Fruit fly (Drosophila melanogaster) whole organism, embryonic: ENCODE data around the gene CG4297.
A peak's percentile ranks its signal among the peaks of the same experiment; 100 is the strongest.

ENCODE experiments used
- Ada2b ChIP-seq: fragments of 200-800 bp; sonication (Bioruptor generic); IDR thresholded peaks from 2 replicates; pipeline ENCODE4 v1.3.6; 2022; ENCODE audit warnings: missing biosample characterization, missing genetic modification characterization
- CG10209 ChIP-seq: fragments of 200-800 bp; sonication (Bioruptor generic); optimal IDR thresholded peaks from 3 replicates; lab custom pipeline; 2017; ENCODE audit warnings: missing biosample characterization, mild to moderate bottlenecking, missing genetic modification characterization, missing genetic modification reagents
- CG10959 ChIP-seq: fragments of 200-800 bp; sonication (Bioruptor generic); IDR thresholded peaks from 2 replicates; pipeline ENCODE4 v1.3.6; 2022; ENCODE audit warnings: missing biosample characterization, missing genetic modification characterization
- CG12155 ChIP-seq: fragments of 200-800 bp; sonication (Bioruptor generic); optimal IDR thresholded peaks from 3 replicates; lab custom pipeline; 2016; ENCODE audit warnings: missing biosample characterization, missing genetic modification characterization
- CG12659 ChIP-seq: fragments of 200-800 bp; sonication (Bioruptor generic); optimal IDR thresholded peaks from 3 replicates; lab custom pipeline; 2017; ENCODE audit warnings: mild to moderate bottlenecking, missing biosample characterization, missing genetic modification reagents, missing genetic modification characterization
- CG12942 ChIP-seq: fragments of 200-800 bp; sonication (Bioruptor generic); optimal IDR thresholded peaks from 3 replicates; lab custom pipeline; 2016; ENCODE audit warnings: missing biosample characterization, missing genetic modification characterization
- CG2712 ChIP-seq: fragments of 200-800 bp; optimal IDR thresholded peaks from 3 replicates; lab custom pipeline; 2019; ENCODE audit warnings: missing biosample characterization, mild to moderate bottlenecking, missing genetic modification characterization, moderate library complexity
- CG30431 ChIP-seq: fragments of 200-800 bp; sonication (Bioruptor generic); optimal IDR thresholded peaks from 2 replicates; lab custom pipeline; 2017; ENCODE audit warnings: missing biosample characterization, missing genetic modification characterization
- CG31441 ChIP-seq: fragments of 200-800 bp; sonication (Bioruptor generic); IDR thresholded peaks from 2 replicates; pipeline ENCODE4 v1.3.6; 2022; ENCODE audit warnings: missing biosample characterization, missing genetic modification characterization
- CG3163 ChIP-seq: fragments of 200-800 bp; sonication (Bioruptor generic); optimal IDR thresholded peaks from 3 replicates; lab custom pipeline; 2016; ENCODE audit warnings: missing biosample characterization, missing genetic modification characterization
- CG32767 ChIP-seq: fragments of 200-800 bp; sonication (Bioruptor generic); IDR thresholded peaks from 2 replicates; pipeline ENCODE4 v1.3.6; 2022; ENCODE audit warnings: missing biosample characterization, missing genetic modification characterization
- CG32772 ChIP-seq: fragments of 200-800 bp; sonication (Bioruptor generic); IDR thresholded peaks from 2 replicates; pipeline ENCODE4 v1.3.6; 2022; ENCODE audit warnings: missing biosample characterization, missing genetic modification characterization
- CG34376 ChIP-seq: fragments of 200-800 bp; sonication (Bioruptor generic); optimal IDR thresholded peaks from 2 replicates; lab custom pipeline; 2018; ENCODE audit warnings: missing biosample characterization, mild to moderate bottlenecking, missing genetic modification characterization
- CG3726 ChIP-seq: fragments of 200-800 bp; sonication (Bioruptor generic); IDR thresholded peaks from 3 replicates; pipeline ENCODE4, ENCODE4 v1.3.6; 2022; ENCODE audit warnings: missing biosample characterization, missing genetic modification characterization
- CG3995 ChIP-seq: fragments of 200-800 bp; sonication (Bioruptor generic); optimal IDR thresholded peaks from 3 replicates; lab custom pipeline; 2016; ENCODE audit warnings: missing biosample characterization, missing genetic modification characterization
- CG4854 ChIP-seq: fragments of 200-800 bp; sonication (Bioruptor generic); optimal IDR thresholded peaks from 2 replicates; lab custom pipeline; 2016; ENCODE audit warnings: missing biosample characterization, missing genetic modification characterization, inconsistent platforms
- CG5953 ChIP-seq: fragments of 200-800 bp; sonication (Bioruptor generic); IDR thresholded peaks from 2 replicates; pipeline ENCODE4 v1.3.6; 2022; ENCODE audit warnings: missing biosample characterization, missing genetic modification characterization
- CG6175 ChIP-seq: fragments of 200-800 bp; sonication (Bioruptor generic); IDR thresholded peaks from 3 replicates; pipeline ENCODE4 v1.3.6; 2022; ENCODE audit warnings: missing biosample characterization, missing genetic modification characterization
- CG6791 ChIP-seq: fragments of 200-800 bp; sonication (Bioruptor generic); IDR thresholded peaks from 3 replicates; pipeline ENCODE4 v1.3.6; 2022; ENCODE audit warnings: missing biosample characterization, missing genetic modification characterization; ENCODE audit not compliant: partially characterized antibody
- CG7786 ChIP-seq: fragments of 200-800 bp; sonication (Bioruptor generic); optimal IDR thresholded peaks from 2 replicates; lab custom pipeline; 2016; ENCODE audit warnings: missing biosample characterization, missing genetic modification characterization
- CG9932 ChIP-seq: fragments of 200-800 bp; sonication (Bioruptor generic); IDR thresholded peaks from 2 replicates; pipeline ENCODE4 v1.3.6; 2022; ENCODE audit warnings: missing biosample characterization, missing genetic modification characterization
- CTCF ChIP-seq: fragments of 200-800 bp; sonication (Bioruptor generic); optimal IDR thresholded peaks from 2 replicates; lab custom pipeline; 2017; ENCODE audit warnings: missing biosample characterization, mild to moderate bottlenecking, missing genetic modification characterization, moderate library complexity
- Deaf1 ChIP-seq: fragments of 200-800 bp; optimal IDR thresholded peaks from 3 replicates; lab custom pipeline; 2019; ENCODE audit warnings: missing biosample characterization, mild to moderate bottlenecking, missing genetic modification characterization, moderate library complexity
- ERR ChIP-seq: fragments of 200-800 bp; sonication (Bioruptor generic); optimal IDR thresholded peaks from 2 replicates; lab custom pipeline; 2016; ENCODE audit warnings: missing biosample characterization, missing genetic modification characterization
- HLH4C ChIP-seq: fragments of 200-800 bp; sonication (Bioruptor generic); IDR thresholded peaks from 3 replicates; pipeline ENCODE4 v1.3.6; 2022; ENCODE audit warnings: missing biosample characterization, missing genetic modification characterization; ENCODE audit not compliant: partially characterized antibody
- Hr51 ChIP-seq, 2 experiments: fragments of 200-800 bp; sonication (Bioruptor generic); optimal IDR thresholded peaks; 2 replicates in 1 of 2; 3 replicates in 1 of 2; lab custom pipeline; 2016 to 2018; ENCODE audit warnings: missing biosample characterization in 2 of 2, missing genetic modification characterization in 2 of 2, mild to moderate bottlenecking in 1 of 2, moderate library complexity in 1 of 2
- Hr78 ChIP-seq, 2 experiments: fragments of 200-800 bp in 1 of 2; fragments of >200 bp in 1 of 2; sonication (Bioruptor generic) in 1 of 2; optimal IDR thresholded peaks; 2 replicates each; lab custom pipeline; 2017 to 2019; ENCODE audit warnings: missing biosample characterization in 2 of 2, missing genetic modification characterization in 2 of 2, mild to moderate bottlenecking in 1 of 2, moderate library complexity in 1 of 2
- Jarid2 ChIP-seq: fragments of 200-800 bp; sonication (Bioruptor generic); optimal IDR thresholded peaks from 3 replicates; lab custom pipeline; 2017; ENCODE audit warnings: mild to moderate bottlenecking, missing biosample characterization, missing genetic modification reagents, missing genetic modification characterization
- MBD-R2 ChIP-seq: fragments of 200-800 bp; sonication (Bioruptor generic); IDR thresholded peaks from 2 replicates; pipeline ENCODE4 v1.3.6; 2022; ENCODE audit warnings: missing biosample characterization, missing genetic modification characterization
- MTF-1 ChIP-seq: fragments of 200-800 bp; sonication (Bioruptor generic); optimal IDR thresholded peaks from 2 replicates; lab custom pipeline; 2018; ENCODE audit warnings: missing biosample characterization, mild to moderate bottlenecking, missing genetic modification characterization, borderline replicate concordance
- Nf-YC ChIP-seq: fragments of 200-800 bp; optimal IDR thresholded peaks from 3 replicates; lab custom pipeline; 2019; ENCODE audit warnings: missing biosample characterization, mild to moderate bottlenecking, missing genetic modification characterization, moderate library complexity
- Ravus ChIP-seq: fragments of 200-800 bp; sonication (Bioruptor generic); IDR thresholded peaks from 2 replicates; pipeline ENCODE4 v1.3.6; 2022; ENCODE audit warnings: missing biosample characterization, missing genetic modification characterization
- abd-A ChIP-seq: fragments of 200-800 bp; sonication (Bioruptor generic); optimal IDR thresholded peaks from 3 replicates; lab custom pipeline; 2019; ENCODE audit warnings: missing biosample characterization, mild to moderate bottlenecking, missing genetic modification characterization, moderate library complexity
- bab2 ChIP-seq: fragments of 200-800 bp; sonication (Bioruptor generic); optimal IDR thresholded peaks from 2 replicates; lab custom pipeline; 2016; ENCODE audit warnings: missing biosample characterization, missing genetic modification characterization
- bowl ChIP-seq: fragments of 200-800 bp; sonication (Bioruptor generic); IDR thresholded peaks from 2 replicates; pipeline ENCODE4 v1.3.6; 2022; ENCODE audit warnings: missing biosample characterization, missing genetic modification characterization
- cg ChIP-seq: fragments of 200-800 bp; sonication (Bioruptor generic); optimal IDR thresholded peaks from 3 replicates; lab custom pipeline; 2019; ENCODE audit warnings: missing biosample characterization, mild to moderate bottlenecking, missing genetic modification characterization, moderate library complexity
- dpn ChIP-seq, 2 experiments: fragments of 200-800 bp; sonication (Bioruptor generic); optimal IDR thresholded peaks; 3 replicates each; lab custom pipeline; 2016; ENCODE audit warnings: missing biosample characterization in 2 of 2, missing genetic modification characterization in 2 of 2
- grau ChIP-seq: fragments of 200-800 bp; optimal IDR thresholded peaks from 3 replicates; lab custom pipeline; 2019; ENCODE audit warnings: missing biosample characterization, mild to moderate bottlenecking, missing genetic modification characterization, moderate library complexity
- hb ChIP-seq: fragments of 200-800 bp; sonication (Bioruptor generic); IDR thresholded peaks from 3 replicates; pipeline ENCODE4 v1.3.6; 2022; ENCODE audit warnings: missing biosample characterization, missing genetic modification characterization; ENCODE audit not compliant: partially characterized antibody
- ken ChIP-seq: fragments of 200-800 bp; sonication (Bioruptor generic); IDR thresholded peaks from 3 replicates; pipeline ENCODE4 v1.3.6; 2022; ENCODE audit warnings: missing biosample characterization, missing genetic modification characterization
- lola ChIP-seq, 3 experiments: fragments of >200 bp in 2 of 3; fragments of 200-800 bp in 1 of 3; sonication (Bioruptor generic) in 1 of 3; optimal IDR thresholded peaks; 2 replicates each; lab custom pipeline; 2017 to 2019; ENCODE audit warnings: missing biosample characterization in 3 of 3, missing genetic modification characterization in 3 of 3, mild to moderate bottlenecking in 1 of 3, moderate library complexity in 1 of 3
- maf-S ChIP-seq: fragments of 200-800 bp; sonication (Bioruptor generic); optimal IDR thresholded peaks from 2 replicates; lab custom pipeline; 2016; ENCODE audit warnings: missing biosample characterization, missing genetic modification characterization
- mirr ChIP-seq: fragments of 200-800 bp; sonication (Bioruptor generic); optimal IDR thresholded peaks from 3 replicates; lab custom pipeline; 2018; ENCODE audit warnings: missing biosample characterization, mild to moderate bottlenecking, missing genetic modification characterization
- pros ChIP-seq: fragments of 200-800 bp; sonication (Bioruptor generic); optimal IDR thresholded peaks from 3 replicates; lab custom pipeline; 2019; ENCODE audit warnings: missing biosample characterization, mild to moderate bottlenecking, missing genetic modification characterization, moderate library complexity
- salm ChIP-seq: fragments of 200-800 bp; sonication (Bioruptor generic); optimal IDR thresholded peaks from 2 replicates; lab custom pipeline; 2018; ENCODE audit warnings: missing biosample characterization, mild to moderate bottlenecking, missing genetic modification characterization
- sens ChIP-seq: fragments of 200-800 bp; sonication (Bioruptor generic); peaks from one replicate; lab custom pipeline; 2016; ENCODE audit warnings: missing biosample characterization, missing genetic modification characterization
- seq ChIP-seq: fragments of 200-800 bp; sonication (Bioruptor generic); IDR thresholded peaks from 2 replicates; pipeline ENCODE4 v1.3.6; 2022; ENCODE audit warnings: missing biosample characterization, missing genetic modification characterization
- sima ChIP-seq: fragments of 200-800 bp; sonication (Bioruptor generic); optimal IDR thresholded peaks from 2 replicates; lab custom pipeline; 2016; ENCODE audit warnings: missing biosample characterization, missing genetic modification characterization
- tx ChIP-seq: fragments of 200-800 bp; sonication (Bioruptor generic); optimal IDR thresholded peaks from 2 replicates; lab custom pipeline; 2016; ENCODE audit warnings: missing biosample characterization, missing genetic modification characterization
- z ChIP-seq: fragments of 200-800 bp; sonication (Bioruptor generic); IDR thresholded peaks from 3 replicates; pipeline ENCODE4 v1.3.6; 2022; ENCODE audit warnings: missing biosample characterization, missing genetic modification characterization
- zf30C ChIP-seq: fragments of 200-800 bp; sonication (Bioruptor generic); optimal IDR thresholded peaks from 3 replicates; lab custom pipeline; 2018; ENCODE audit warnings: missing biosample characterization, mild to moderate bottlenecking, missing genetic modification characterization

The CG4297 gene

dm6 chr2L:510534-511014 lies 38.6 kb upstream of the CG4297 start (continued):
- TF ChIP-seq salm (tag; lab: Kevin White, UChicago) = peak; percentile 77
- peak; percentile 50 for TF ChIP-seq CG12942 (GFP tag; lab: Kevin White, UChicago)
- TF ChIP-seq CG12659 (GFP tag; lab: Kevin White, UChicago) = peak; percentile 49
- peak; percentile 66 for TF ChIP-seq CG3163 (GFP tag; lab: Kevin White, UChicago)
- TF ChIP-seq CG34376 (GFP tag; lab: Kevin White, UChicago) = no peak
- no peak for TF ChIP-seq Ravus
- peak; percentile 71 for TF ChIP-seq Nf-YC (tag; lab: Kevin White, UChicago)
- TF ChIP-seq tx = no peak
- TF ChIP-seq lola (GFP tag; optimal IDR thresholded peaks at IDR 0.05; lab: Kevin White, UChicago) = peak in 1 of 3 experiments; percentile 75
- no peak for TF ChIP-seq CG12155 (GFP tag; lab: Kevin White, UChicago)
- no peak for TF ChIP-seq hb
- no peak for TF ChIP-seq bowl
- no peak for TF ChIP-seq MBD-R2 (GFP tag; lab: Robert Waterston, UW)
- peak; percentile 85 for TF ChIP-seq CG10209 (GFP tag; lab: Kevin White, UChicago)
- TF ChIP-seq Ada2b (GFP tag; lab: Robert Waterston, UW) = no peak
- peak; percentile 48 for TF ChIP-seq maf-S (GFP tag; lab: Kevin White, UChicago)
- TF ChIP-seq dpn (GFP tag; optimal IDR thresholded peaks at IDR 0.05; lab: Kevin White, UChicago) = peak; percentile 14 to 66
- TF ChIP-seq CG4854 (GFP tag; lab: Kevin White, UChicago) = peak; percentile 62
- 0 out of 2 replicates have a peak, but pooled peaks have one; percentile 5 for TF ChIP-seq CG5953 (GFP tag; lab: Robert Waterston, UW)
- no peak for TF ChIP-seq HLH4C (GFP tag; lab: Robert Waterston, UW)
- no peak for TF ChIP-seq CG3995 (GFP tag; lab: Kevin White, UChicago)
- TF ChIP-seq MTF-1 (GFP tag; lab: Kevin White, UChicago) = peak; percentile 82
- peak; percentile 96 for TF ChIP-seq sens (GFP tag; lab: Kevin White, UChicago)
- TF ChIP-seq grau (tag; lab: Kevin White, UChicago) = peak; percentile 44
- TF ChIP-seq CG9932 (GFP tag; lab: Robert Waterston, UW) = no peak
- TF ChIP-seq Hr51 (GFP tag; optimal IDR thresholded peaks at IDR 0.05; lab: Kevin White, UChicago) = peak; percentile 23 to 64
- peak; percentile 78 for TF ChIP-seq Deaf1 (tag; lab: Kevin White, UChicago)
- TF ChIP-seq cg (GFP tag; lab: Kevin White, UChicago) = peak; percentile 85
- no peak for TF ChIP-seq sima
- TF ChIP-seq CG6175 = no peak
- peak; percentile 55 for TF ChIP-seq pros (GFP tag; lab: Kevin White, UChicago)
- TF ChIP-seq Hr78 (GFP tag; optimal IDR thresholded peaks at IDR 0.05; lab: Kevin White, UChicago) = no peak
- TF ChIP-seq zf30C (GFP tag; lab: Kevin White, UChicago) = peak; percentile 54
- TF ChIP-seq z (GFP tag; lab: Robert Waterston, UW) = peak; percentile 68; the same call in 2 of the 3 replicates
- peak; percentile 21; the same call in 1 of the 2 replicates for TF ChIP-seq CG10959 (GFP tag; lab: Robert Waterston, UW)
- no peak for TF ChIP-seq ERR
- TF ChIP-seq CG7786 (GFP tag; lab: Kevin White, UChicago) = peak; percentile 40
- peak; percentile 68 for TF ChIP-seq Jarid2
- TF ChIP-seq CG32767 = peak; percentile 86
- TF ChIP-seq CTCF = peak; percentile 10
- TF ChIP-seq CG3726 (GFP tag; lab: Robert Waterston, UW) = no peak
- peak; percentile 37 for TF ChIP-seq mirr (GFP tag; lab: Kevin White, UChicago)
- TF ChIP-seq abd-A = peak; percentile 76
- peak; percentile 43 for TF ChIP-seq CG30431 (GFP tag; lab: Kevin White, UChicago)
- peak; percentile 17; the same call in 1 of the 2 replicates for TF ChIP-seq seq
- TF ChIP-seq CG31441 = peak; percentile 76
- TF ChIP-seq CG32772 (GFP tag; lab: Robert Waterston, UW) = no peak; the same call in 1 of the 2 replicates
- TF ChIP-seq CG6791 (GFP tag; lab: Robert Waterston, UW) = no peak
- TF ChIP-seq CG2712 (tag; lab: Kevin White, UChicago) = peak; percentile 77
- TF ChIP-seq ken (GFP tag; lab: Robert Waterston, UW) = no peak
- TF ChIP-seq bab2 (GFP tag; lab: Kevin White, UChicago) = peak; percentile 74
